Worm (Caenorhabditis elegans): Measurements from ENCODE around the gene ZK512.11.

DNA sequence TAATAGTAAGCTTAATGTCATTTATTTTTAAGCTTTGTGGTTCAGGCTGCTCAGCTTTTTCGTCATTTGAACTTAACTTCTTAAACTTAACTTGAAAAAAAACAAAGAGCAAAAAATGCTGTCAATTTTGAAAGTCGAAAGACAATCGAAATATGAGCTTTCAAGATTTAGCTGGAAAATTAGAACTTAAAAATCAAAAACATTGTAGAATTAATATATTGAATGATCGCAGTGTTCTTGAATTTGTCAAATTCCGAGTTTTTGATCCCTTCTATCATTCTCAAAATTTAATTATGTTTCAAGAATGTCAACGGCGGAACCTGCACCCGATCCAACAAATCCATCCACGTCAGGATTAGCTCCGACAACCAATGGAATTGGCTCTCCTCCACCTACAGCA is 37.2 kb downstream of the ZK512.11 start, which contains the start of gene tax-4:
- TF ChIP-seq flt-1 (GFP tag; IDR thresholded peaks at IDR 0.05) (no peak), sea-1 (GFP tag; conservative IDR thresholded peaks at IDR 0.05) (no peak), tbx-11 (GFP tag; IDR thresholded peaks at IDR 0.05) (no peak), ama-1 (optimal IDR thresholded peaks at IDR 0.05) (no peak), tbx-37 (GFP tag; conservative IDR thresholded peaks at IDR 0.05) (no peak), hnd-1 (tag; optimal IDR thresholded peaks at IDR 0.05) (no peak), hmbx-1 (tag; optimal IDR thresholded peaks at IDR 0.05) (no peak)

All from whole organism, early embryonic.